Worm (Caenorhabditis elegans) whole organism, L1 larva: Measurements from ENCODE around the gene pes-5.

Experiments
- C04F5.9 ChIP-seq: sonication (generic microtip); optimal IDR thresholded peaks from 2 replicates; lab custom pipeline; 2016; ENCODE audit warnings: missing genetic modification characterization, missing compliant biosample characterization
- C16A3.4 ChIP-seq: fragments of 150-350 bp; optimal IDR thresholded peaks from 2 replicates; lab custom pipeline; 2014; ENCODE audit warnings: missing biosample characterization, missing genetic modification characterization
- F16B12.6 ChIP-seq: fragments of 150-350 bp; optimal IDR thresholded peaks from 2 replicates; lab custom pipeline; 2014; ENCODE audit warnings: missing biosample characterization, missing genetic modification characterization
- Y116A8C.19 ChIP-seq: sonication (generic microtip); optimal IDR thresholded peaks from 2 replicates; lab custom pipeline; 2016; ENCODE audit warnings: missing compliant biosample characterization, missing genetic modification characterization, borderline replicate concordance
- aly-2 ChIP-seq: fragments of 150-350 bp; optimal IDR thresholded peaks from 2 replicates; lab custom pipeline; 2014; ENCODE audit warnings: missing biosample characterization, missing genetic modification characterization
- ama-1 ChIP-seq: fragments of 150-350 bp; optimal IDR thresholded peaks from 2 replicates; lab custom pipeline; 2014
- blmp-1 ChIP-seq: fragments of 150-350 bp; optimal IDR thresholded peaks from 2 replicates; lab custom pipeline; 2014; ENCODE audit warnings: missing biosample characterization, missing genetic modification characterization
- ceh-8 ChIP-seq: fragments of 200-800 bp; sonication (Bioruptor generic); optimal IDR thresholded peaks from 2 replicates; lab custom pipeline; 2018; ENCODE audit warnings: mild to moderate bottlenecking, missing genetic modification characterization, moderate library complexity, missing compliant biosample characterization
- ceh-90 ChIP-seq: sonication (generic microtip); optimal IDR thresholded peaks from 2 replicates; lab custom pipeline; 2016; ENCODE audit warnings: missing genetic modification characterization, missing compliant biosample characterization
- ces-1 ChIP-seq: fragments of 150-350 bp; optimal IDR thresholded peaks from 2 replicates; lab custom pipeline; 2014; ENCODE audit warnings: missing biosample characterization, missing genetic modification reagents, missing genetic modification characterization
- dsc-1 ChIP-seq: sonication (generic microtip); optimal IDR thresholded peaks from 2 replicates; lab custom pipeline; 2016; ENCODE audit warnings: mild to moderate bottlenecking, missing genetic modification characterization, missing compliant biosample characterization
- efl-1 ChIP-seq, 4 experiments: fragments of 150-350 bp; optimal IDR thresholded peaks in 3 of 4; peaks in 1 of 4; 1 replicate in 1 of 4; 2 replicates in 3 of 4; lab custom pipeline; 2014; ENCODE audit warnings: missing biosample characterization in 2 of 4, missing genetic modification characterization in 2 of 4, missing genetic modification reagents in 2 of 4
- efl-3 ChIP-seq: fragments of 200-800 bp; sonication (Bioruptor generic); optimal IDR thresholded peaks from 2 replicates; lab custom pipeline; 2018; ENCODE audit warnings: mild to moderate bottlenecking, missing genetic modification characterization, missing compliant biosample characterization
- elt-2 ChIP-seq: sonication (generic microtip); optimal IDR thresholded peaks from 2 replicates; lab custom pipeline; 2016; ENCODE audit warnings: missing genetic modification characterization, mild to moderate bottlenecking, inconsistent platforms, missing compliant biosample characterization, missing genetic modification reagents
- elt-3 ChIP-seq, 6 experiments: fragments of 150-350 bp in 1 of 6; sonication (generic microtip); optimal IDR thresholded peaks; 2 replicates each; lab custom pipeline; 2017 to 2018; ENCODE audit warnings: missing biosample characterization in 6 of 6, missing genetic modification characterization in 6 of 6, inconsistent platforms in 1 of 6
- fkh-4 ChIP-seq: sonication (generic microtip); optimal IDR thresholded peaks from 2 replicates; lab custom pipeline; 2016; ENCODE audit warnings: missing compliant biosample characterization, missing genetic modification characterization, borderline replicate concordance
- grh-1 ChIP-seq: fragments of 200-800 bp; sonication (Bioruptor generic); IDR thresholded peaks from 2 replicates; pipeline ENCODE4 v1.3.6; 2022; ENCODE audit warnings: missing genetic modification reagents, missing genetic modification characterization, missing compliant biosample characterization
- hpl-2 ChIP-seq: fragments of 150-350 bp; optimal IDR thresholded peaks from 2 replicates; lab custom pipeline; 2014; ENCODE audit warnings: missing biosample characterization, missing genetic modification reagents, missing genetic modification characterization
- irx-1 ChIP-seq: sonication (generic microtip); optimal IDR thresholded peaks from 2 replicates; lab custom pipeline; 2016; ENCODE audit warnings: missing genetic modification characterization, missing compliant biosample characterization
- isw-1 ChIP-seq: fragments of 200-800 bp; sonication (Bioruptor generic); IDR thresholded peaks from 2 replicates; pipeline ENCODE4 v1.3.6; 2022; ENCODE audit warnings: missing genetic modification characterization, missing compliant biosample characterization
- jun-1 ChIP-seq: fragments of 150-350 bp; optimal IDR thresholded peaks from 2 replicates; lab custom pipeline; 2014; ENCODE audit warnings: missing biosample characterization, missing genetic modification reagents, missing genetic modification characterization
- lin-13 ChIP-seq: fragments of 150-350 bp; optimal IDR thresholded peaks from 2 replicates; lab custom pipeline; 2014; ENCODE audit warnings: missing biosample characterization, missing genetic modification reagents, missing genetic modification characterization
- lin-35 ChIP-seq, 2 experiments: fragments of 150-350 bp; optimal IDR thresholded peaks; 2 replicates each; lab custom pipeline; 2014; ENCODE audit warnings: missing biosample characterization in 2 of 2, missing genetic modification characterization in 2 of 2, missing genetic modification reagents in 2 of 2
- lin-39 ChIP-seq: fragments of 150-350 bp; optimal IDR thresholded peaks from 2 replicates; lab custom pipeline; 2014; ENCODE audit warnings: missing biosample characterization, missing genetic modification reagents, missing genetic modification characterization
- lir-3 ChIP-seq: sonication (generic microtip); optimal IDR thresholded peaks from 2 replicates; lab custom pipeline; 2016; ENCODE audit warnings: mild to moderate bottlenecking, missing genetic modification characterization, moderate library complexity, missing compliant biosample characterization; ENCODE audit not compliant: poor library complexity
- mab-9 ChIP-seq: fragments of 200-800 bp; sonication (Bioruptor generic); IDR thresholded peaks from 2 replicates; pipeline ENCODE4 v1.3.6; 2022; ENCODE audit warnings: missing genetic modification reagents, missing genetic modification characterization, missing compliant biosample characterization
- mdl-1 ChIP-seq, 2 experiments: fragments of 150-350 bp; optimal IDR thresholded peaks; 2 replicates each; lab custom pipeline; 2014 to 2017; ENCODE audit warnings: missing biosample characterization in 2 of 2, missing genetic modification characterization in 2 of 2, inconsistent platforms in 1 of 2
- mef-2 ChIP-seq: fragments of 150-350 bp; optimal IDR thresholded peaks from 2 replicates; lab custom pipeline; 2014; ENCODE audit warnings: missing biosample characterization, missing genetic modification characterization
- nhr-11 ChIP-seq: fragments of 150-350 bp; optimal IDR thresholded peaks from 2 replicates; lab custom pipeline; 2014; ENCODE audit warnings: missing biosample characterization, missing genetic modification characterization
- nhr-12 ChIP-seq: sonication (generic microtip); optimal IDR thresholded peaks from 2 replicates; lab custom pipeline; 2017; ENCODE audit warnings: missing biosample characterization, missing genetic modification characterization
- nhr-19 ChIP-seq: fragments of 200-800 bp; sonication (Bioruptor generic); conservative IDR thresholded peaks from 2 replicates; pipeline ENCODE4 v1.3.6; 2022; ENCODE audit warnings: missing genetic modification characterization, missing compliant biosample characterization
- nhr-237 ChIP-seq: fragments of 150-350 bp; optimal IDR thresholded peaks from 2 replicates; lab custom pipeline; 2014; ENCODE audit warnings: missing biosample characterization, missing genetic modification characterization
- nhr-71 ChIP-seq: sonication (generic microtip); optimal IDR thresholded peaks from 2 replicates; lab custom pipeline; 2016; ENCODE audit warnings: mild to moderate bottlenecking, missing genetic modification characterization, moderate library complexity, missing compliant biosample characterization
- nhr-76 ChIP-seq: sonication (generic microtip); optimal IDR thresholded peaks from 2 replicates; lab custom pipeline; 2017; ENCODE audit warnings: missing biosample characterization, missing genetic modification characterization
- nhr-77 ChIP-seq: fragments of 150-350 bp; optimal IDR thresholded peaks from 2 replicates; lab custom pipeline; 2014; ENCODE audit warnings: missing biosample characterization, missing genetic modification characterization
- nhr-84 ChIP-seq: sonication (generic microtip); optimal IDR thresholded peaks from 2 replicates; lab custom pipeline; 2017; ENCODE audit warnings: missing biosample characterization, missing genetic modification characterization
- nhr-90 ChIP-seq: sonication (generic microtip); optimal IDR thresholded peaks from 2 replicates; lab custom pipeline; 2016; ENCODE audit warnings: mild to moderate bottlenecking, missing genetic modification characterization, missing compliant biosample characterization; ENCODE audit not compliant: poor library complexity
- pag-3 ChIP-seq: sonication (generic microtip); optimal IDR thresholded peaks from 2 replicates; lab custom pipeline; 2017; ENCODE audit warnings: missing genetic modification characterization, mild to moderate bottlenecking, missing compliant biosample characterization, antibody characterized with exemption, borderline replicate concordance; ENCODE audit not compliant: insufficient read depth
- pax-3 ChIP-seq: fragments of 200-800 bp; sonication (Bioruptor generic); optimal IDR thresholded peaks from 2 replicates; lab custom pipeline; 2018; ENCODE audit warnings: mild to moderate bottlenecking, missing genetic modification characterization, moderate library complexity, missing compliant biosample characterization
- skn-1 ChIP-seq: fragments of 150-350 bp; optimal IDR thresholded peaks from 2 replicates; lab custom pipeline; 2014; ENCODE audit warnings: missing biosample characterization, missing genetic modification characterization
- snu-23 ChIP-seq: sonication (generic microtip); optimal IDR thresholded peaks from 2 replicates; lab custom pipeline; 2016; ENCODE audit warnings: missing genetic modification characterization, missing compliant biosample characterization
- sptf-1 ChIP-seq: fragments of 150-350 bp; optimal IDR thresholded peaks from 2 replicates; lab custom pipeline; 2014; ENCODE audit warnings: missing biosample characterization, missing genetic modification characterization
- swsn-7 ChIP-seq: sonication (generic microtip); optimal IDR thresholded peaks from 2 replicates; lab custom pipeline; 2016; ENCODE audit warnings: missing genetic modification characterization, missing compliant biosample characterization
- tbx-2 ChIP-seq: sonication (generic microtip); optimal IDR thresholded peaks from 2 replicates; lab custom pipeline; 2016; ENCODE audit warnings: missing genetic modification characterization, missing compliant biosample characterization
- tlp-1 ChIP-seq: fragments of 150-350 bp; optimal IDR thresholded peaks from 2 replicates; lab custom pipeline; 2014; ENCODE audit warnings: missing biosample characterization, missing genetic modification characterization
- unc-130 ChIP-seq: fragments of 150-350 bp; optimal IDR thresholded peaks from 2 replicates; lab custom pipeline; 2017; ENCODE audit warnings: missing biosample characterization, missing genetic modification characterization, inconsistent platforms
- unc-30 ChIP-seq: sonication (generic microtip); optimal IDR thresholded peaks from 2 replicates; lab custom pipeline; 2017; ENCODE audit warnings: missing biosample characterization, missing genetic modification characterization
- unc-62 ChIP-seq: fragments of 150-350 bp; optimal IDR thresholded peaks from 2 replicates; lab custom pipeline; 2014; ENCODE audit warnings: missing biosample characterization, missing genetic modification reagents, missing genetic modification characterization
- vab-15 ChIP-seq: sonication (generic microtip); optimal IDR thresholded peaks from 2 replicates; lab custom pipeline; 2017; ENCODE audit warnings: missing genotype, mild to moderate bottlenecking, missing genetic modification characterization, missing compliant biosample characterization
- xbp-1 ChIP-seq: sonication (generic microtip); optimal IDR thresholded peaks from 2 replicates; lab custom pipeline; 2016; ENCODE audit warnings: missing genetic modification characterization, missing compliant biosample characterization
- zag-1 ChIP-seq: fragments of 150-350 bp; optimal IDR thresholded peaks from 2 replicates; lab custom pipeline; 2014; ENCODE audit warnings: missing biosample characterization, missing genetic modification characterization
- zip-4 ChIP-seq: fragments of 200-800 bp; sonication (Bioruptor generic); optimal IDR thresholded peaks from 2 replicates; lab custom pipeline; 2018; ENCODE audit warnings: mild to moderate bottlenecking, missing genetic modification characterization, moderate library complexity, missing compliant biosample characterization
- ztf-11 ChIP-seq, 2 experiments: sonication (generic microtip); optimal IDR thresholded peaks; 2 replicates each; lab custom pipeline; 2016 to 2017; ENCODE audit warnings: missing genetic modification characterization in 2 of 2, missing biosample characterization in 1 of 2, missing compliant biosample characterization in 1 of 2

Gene pes-5

ce11 chrII:11813895-11814369, 15.9 kb downstream of the pes-5 start, which contains the start of gene F43G6.8:
TSS of gene F43G6.8 (minus strand) at chrII:11814092.
- TF ChIP-seq blmp-1 (tag; lab: Kevin White, UChicago): peak; percentile 97
- peak; percentile 21 for TF ChIP-seq lin-13 (GFP tag; lab: Kevin White, UChicago)
- TF ChIP-seq lin-39 (tag; lab: Kevin White, UChicago): no peak
- no peak for TF ChIP-seq nhr-84
- peak in 1 of 2 experiments; percentile 76 for TF ChIP-seq mdl-1 (tag; optimal IDR thresholded peaks at IDR 0.05; lab: Kevin White, UChicago)
- no peak for TF ChIP-seq dsc-1
- peak; percentile 52 for TF ChIP-seq ama-1
- TF ChIP-seq unc-130 (tag; lab: Kevin White, UChicago): peak; percentile 58
- no peak for TF ChIP-seq grh-1
- peak in 1 of 6 experiments; percentile 30 for TF ChIP-seq elt-3 (tag; optimal IDR thresholded peaks at IDR 0.05; lab: Kevin White, UChicago)
- TF ChIP-seq sptf-1 (tag; lab: Kevin White, UChicago): no peak
- TF ChIP-seq Y116A8C.19 (tag; lab: Kevin White, UChicago): no peak
- no peak for TF ChIP-seq unc-62 (GFP tag; lab: Kevin White, UChicago)
- no peak for TF ChIP-seq unc-30 (tag; lab: Kevin White, UChicago)
- TF ChIP-seq aly-2 (tag; lab: Kevin White, UChicago): no peak
- peak; percentile 55 for TF ChIP-seq nhr-11
- 0 out of 2 replicates have a peak, but pooled peaks have one; percentile 19 for TF ChIP-seq isw-1 (GFP tag; lab: Robert Waterston, UW)
- TF ChIP-seq nhr-19 (GFP tag; lab: Robert Waterston, UW): no peak
- no peak for TF ChIP-seq pag-3 (tag; lab: Kevin White, UChicago)
- peak; percentile 62 for TF ChIP-seq snu-23 (GFP tag; lab: Kevin White, UChicago)
- no peak for TF ChIP-seq ces-1 (GFP tag; lab: Kevin White, UChicago)
- no peak for TF ChIP-seq fkh-4 (tag; lab: Kevin White, UChicago)
- no peak for TF ChIP-seq nhr-90
- TF ChIP-seq ztf-11 (tag; optimal IDR thresholded peaks at IDR 0.05; lab: Kevin White, UChicago): no peak
- TF ChIP-seq F16B12.6 (tag; lab: Kevin White, UChicago): no peak
- peak; percentile 46 to 64 for TF ChIP-seq lin-35 (GFP tag; optimal IDR thresholded peaks at IDR 0.05; lab: Kevin White, UChicago)
- peak; percentile 35 for TF ChIP-seq swsn-7
- TF ChIP-seq zag-1 (tag; lab: Kevin White, UChicago): no peak
- TF ChIP-seq efl-1 (optimal IDR thresholded peaks at IDR 0.05; lab: Kevin White, UChicago): peak; percentile 53 to 64
- TF ChIP-seq efl-1 (GFP tag; optimal IDR thresholded peaks at IDR 0.05 in 1 of 2; lab: Kevin White, UChicago): peak; percentile 27 to 92
- TF ChIP-seq nhr-237 (tag; lab: Kevin White, UChicago): no peak
- TF ChIP-seq tlp-1 (tag; lab: Kevin White, UChicago): no peak
- no peak for TF ChIP-seq vab-15
- no peak for TF ChIP-seq efl-3 (GFP tag; lab: Kevin White, UChicago)
- no peak for TF ChIP-seq mef-2
- no peak for TF ChIP-seq C04F5.9
- peak; percentile 12 for TF ChIP-seq jun-1 (tag; lab: Kevin White, UChicago)
- TF ChIP-seq nhr-76 (tag; lab: Kevin White, UChicago): no peak
- TF ChIP-seq tbx-2 (tag; lab: Kevin White, UChicago): no peak
- TF ChIP-seq ceh-8 (GFP tag; lab: Kevin White, UChicago): no peak
- TF ChIP-seq nhr-12: no peak
- TF ChIP-seq zip-4 (GFP tag; lab: Kevin White, UChicago): no peak
- no peak for TF ChIP-seq irx-1 (tag; lab: Kevin White, UChicago)
- peak; percentile 61 for TF ChIP-seq nhr-71
- TF ChIP-seq ceh-90 (tag; lab: Kevin White, UChicago): no peak
- 0 out of 2 replicates have a peak, but pooled peaks have one; percentile 33 for TF ChIP-seq mab-9
- no peak for TF ChIP-seq pax-3 (tag; lab: Kevin White, UChicago)
- TF ChIP-seq lir-3 (tag; lab: Kevin White, UChicago): peak; percentile 33
- peak; percentile 21 for TF ChIP-seq skn-1 (tag; lab: Kevin White, UChicago)
- TF ChIP-seq nhr-77 (tag; lab: Kevin White, UChicago): no peak
- TF ChIP-seq xbp-1 (tag; lab: Kevin White, UChicago): peak; percentile 18
- no peak for TF ChIP-seq elt-2
- TF ChIP-seq hpl-2 (GFP tag; lab: Kevin White, UChicago): no peak
- peak; percentile 37 for TF ChIP-seq C16A3.4 (tag; lab: Kevin White, UChicago)
